Worm (Caenorhabditis elegans): Measurements from ENCODE around the gene Y73B6BL.27.

Y73B6BL.27 gene

ce11 chrIV:6496103-6496502, 23.1 kb upstream of the Y73B6BL.27 start:
- TF ChIP-seq med-1 (GFP tag; optimal IDR thresholded peaks at IDR 0.05; ENCODE audit: insufficient read depth) (no peak), tab-1 (GFP tag; IDR thresholded peaks at IDR 0.05) (no peak), flt-1 (GFP tag; IDR thresholded peaks at IDR 0.05) (no peak), ref-1 (GFP tag; conservative IDR thresholded peaks at IDR 0.05) (no peak), T22C8.4 (GFP tag; IDR thresholded peaks at IDR 0.05) (no peak), ztf-23 (GFP tag; IDR thresholded peaks at IDR 0.05) (no peak), klf-2 (GFP tag; conservative IDR thresholded peaks at IDR 0.05) (no peak), cog-1 (tag; optimal IDR thresholded peaks at IDR 0.05) (no peak), ztf-29 (GFP tag; IDR thresholded peaks at IDR 0.05) (no peak)

- TF ChIP-seq ztf-23 (GFP tag; IDR thresholded peaks at IDR 0.05): no peak
- TF ChIP-seq T22C8.4 (GFP tag; IDR thresholded peaks at IDR 0.05): no peak
- TF ChIP-seq tab-1 (GFP tag; IDR thresholded peaks at IDR 0.05): no peak
- no peak for TF ChIP-seq ztf-29 (GFP tag; IDR thresholded peaks at IDR 0.05)
- no peak for TF ChIP-seq ref-1 (GFP tag; conservative IDR thresholded peaks at IDR 0.05)
- TF ChIP-seq klf-2 (GFP tag; conservative IDR thresholded peaks at IDR 0.05): no peak
- TF ChIP-seq cog-1 (tag; optimal IDR thresholded peaks at IDR 0.05): no peak
- no peak for TF ChIP-seq med-1 (GFP tag; optimal IDR thresholded peaks at IDR 0.05; ENCODE audit: insufficient read depth)
- TF ChIP-seq flt-1 (GFP tag; IDR thresholded peaks at IDR 0.05): no peak
Observed at ce11 chrIV:6493299-6493698, 20.3 kb upstream of the Y73B6BL.27 start, which contains the start of gene Y73B6BL.44. Y73B6BL.44 (plus strand) TSS chrIV:6493599.

ce11 chrIV:6491915-6492314, 18.9 kb upstream of the Y73B6BL.27 start:
- TF ChIP-seq tab-1 (GFP tag; IDR thresholded peaks at IDR 0.05) (no peak), ztf-23 (GFP tag; IDR thresholded peaks at IDR 0.05) (no peak), med-1 (GFP tag; optimal IDR thresholded peaks at IDR 0.05; ENCODE audit: insufficient read depth) (no peak), flt-1 (GFP tag; IDR thresholded peaks at IDR 0.05) (no peak), cog-1 (tag; optimal IDR thresholded peaks at IDR 0.05) (no peak), T22C8.4 (GFP tag; IDR thresholded peaks at IDR 0.05) (no peak), ztf-29 (GFP tag; IDR thresholded peaks at IDR 0.05) (no peak), klf-2 (GFP tag; conservative IDR thresholded peaks at IDR 0.05) (no peak), ref-1 (GFP tag; conservative IDR thresholded peaks at IDR 0.05) (no peak)

- TF ChIP-seq med-1 (GFP tag; optimal IDR thresholded peaks at IDR 0.05; ENCODE audit: insufficient read depth) (no peak), ref-1 (GFP tag; conservative IDR thresholded peaks at IDR 0.05) (no peak), flt-1 (GFP tag; IDR thresholded peaks at IDR 0.05) (no peak), cog-1 (tag; optimal IDR thresholded peaks at IDR 0.05) (no peak), tab-1 (GFP tag; IDR thresholded peaks at IDR 0.05) (no peak), klf-2 (GFP tag; conservative IDR thresholded peaks at IDR 0.05) (no peak), T22C8.4 (GFP tag; IDR thresholded peaks at IDR 0.05) (no peak), ztf-29 (GFP tag; IDR thresholded peaks at IDR 0.05) (no peak), ztf-23 (GFP tag; IDR thresholded peaks at IDR 0.05) (no peak)
Observed at ce11 chrIV:6487047-6487446, 14.0 kb upstream of the Y73B6BL.27 start, which contains the start of gene Y73B6BL.37. Y73B6BL.37 (plus strand) TSS chrIV:6487347.

- TF ChIP-seq ztf-29 (GFP tag; IDR thresholded peaks at IDR 0.05): no peak
- TF ChIP-seq med-1 (GFP tag; optimal IDR thresholded peaks at IDR 0.05; ENCODE audit: insufficient read depth): no peak
- no peak; the same call in 1 of the 2 replicates for TF ChIP-seq flt-1 (GFP tag; IDR thresholded peaks at IDR 0.05)
- peak; percentile 74; the same call in 1 of the 2 replicates for TF ChIP-seq tab-1 (GFP tag; IDR thresholded peaks at IDR 0.05)
- TF ChIP-seq T22C8.4 (GFP tag; IDR thresholded peaks at IDR 0.05): 0 out of 2 replicates have a peak, but pooled peaks have one; percentile 23
- no peak for TF ChIP-seq cog-1 (tag; optimal IDR thresholded peaks at IDR 0.05)
- no peak for TF ChIP-seq klf-2 (GFP tag; conservative IDR thresholded peaks at IDR 0.05)
- TF ChIP-seq ztf-23 (GFP tag; IDR thresholded peaks at IDR 0.05): 0 out of 2 replicates have a peak, but pooled peaks have one; percentile 51
- TF ChIP-seq ref-1 (GFP tag; conservative IDR thresholded peaks at IDR 0.05): 0 out of 2 replicates have a peak, but pooled peaks have one; percentile 43
Observed at ce11 chrIV:6480978-6481377, 7.9 kb upstream of the Y73B6BL.27 start.

ce11 chrIV:6480221-6480620, 7.2 kb upstream of the Y73B6BL.27 start, which contains the start of gene tyr-6:
tyr-6 (plus strand) TSS chrIV:6480521.
- TF ChIP-seq tab-1 (GFP tag; IDR thresholded peaks at IDR 0.05) (no peak), cog-1 (tag; optimal IDR thresholded peaks at IDR 0.05) (no peak), ref-1 (GFP tag; conservative IDR thresholded peaks at IDR 0.05) (no peak), ztf-23 (GFP tag; IDR thresholded peaks at IDR 0.05) (no peak), klf-2 (GFP tag; conservative IDR thresholded peaks at IDR 0.05) (no peak), ztf-29 (GFP tag; IDR thresholded peaks at IDR 0.05) (no peak), flt-1 (GFP tag; IDR thresholded peaks at IDR 0.05) (no peak), T22C8.4 (GFP tag; IDR thresholded peaks at IDR 0.05) (no peak), med-1 (GFP tag; optimal IDR thresholded peaks at IDR 0.05; ENCODE audit: insufficient read depth) (no peak)

- TF ChIP-seq ref-1 (GFP tag; conservative IDR thresholded peaks at IDR 0.05) (no peak), flt-1 (GFP tag; IDR thresholded peaks at IDR 0.05) (0 out of 2 replicates have a peak, but pooled peaks have one; percentile 22), cog-1 (tag; optimal IDR thresholded peaks at IDR 0.05) (peak; percentile 66)
Observed at ce11 chrIV:6474751-6475150, 1.7 kb upstream of the Y73B6BL.27 start.

ce11 chrIV:6471216-6471615, 1.8 kb downstream of the Y73B6BL.27 start, which contains the start of gene tmed-13:
tmed-13 (minus strand) TSS chrIV:6471384.
- TF ChIP-seq med-1 (GFP tag; optimal IDR thresholded peaks at IDR 0.05; ENCODE audit: insufficient read depth): no peak
- TF ChIP-seq flt-1 (GFP tag; IDR thresholded peaks at IDR 0.05): no peak
- TF ChIP-seq cog-1 (tag; optimal IDR thresholded peaks at IDR 0.05): no peak

- no peak for TF ChIP-seq ztf-23 (GFP tag; IDR thresholded peaks at IDR 0.05)
- no peak for TF ChIP-seq flt-1 (GFP tag; IDR thresholded peaks at IDR 0.05)
- no peak for TF ChIP-seq klf-2 (GFP tag; conservative IDR thresholded peaks at IDR 0.05)
- TF ChIP-seq T22C8.4 (GFP tag; IDR thresholded peaks at IDR 0.05): no peak
- TF ChIP-seq ztf-29 (GFP tag; IDR thresholded peaks at IDR 0.05): no peak
- no peak for TF ChIP-seq cog-1 (tag; optimal IDR thresholded peaks at IDR 0.05)
- TF ChIP-seq tab-1 (GFP tag; IDR thresholded peaks at IDR 0.05): no peak
- no peak for TF ChIP-seq med-1 (GFP tag; optimal IDR thresholded peaks at IDR 0.05; ENCODE audit: insufficient read depth)
- no peak for TF ChIP-seq ref-1 (GFP tag; conservative IDR thresholded peaks at IDR 0.05)
Observed at ce11 chrIV:6464005-6464404, 9.0 kb downstream of the Y73B6BL.27 start, which contains the start of gene acr-25. acr-25 (plus strand) TSS chrIV:6464305.

- TF ChIP-seq ztf-29 (GFP tag; IDR thresholded peaks at IDR 0.05) (no peak), med-1 (GFP tag; optimal IDR thresholded peaks at IDR 0.05; ENCODE audit: insufficient read depth) (no peak), flt-1 (GFP tag; IDR thresholded peaks at IDR 0.05) (no peak), ref-1 (GFP tag; conservative IDR thresholded peaks at IDR 0.05) (no peak), ztf-23 (GFP tag; IDR thresholded peaks at IDR 0.05) (no peak), cog-1 (tag; optimal IDR thresholded peaks at IDR 0.05) (no peak), T22C8.4 (GFP tag; IDR thresholded peaks at IDR 0.05) (no peak), klf-2 (GFP tag; conservative IDR thresholded peaks at IDR 0.05) (no peak), tab-1 (GFP tag; IDR thresholded peaks at IDR 0.05) (no peak)
Observed at ce11 chrIV:6460596-6460995, 12.4 kb downstream of the Y73B6BL.27 start.
